Fruit fly (Drosophila melanogaster): Measurements from ENCODE around the gene CG13895.
A peak's percentile ranks its signal among the peaks of the same experiment; 100 is the strongest.

CG13895 gene

dm6 chr3L:751516-752125 is 43.6 kb upstream of the CG13895 start (continued):
- TF ChIP-seq CG6791 (GFP tag; IDR thresholded peaks at IDR 0.05; ENCODE audit: partially characterized antibody) (no peak), CG7372 (GFP tag; IDR thresholded peaks at IDR 0.05) (no peak), Doc3 (GFP tag; IDR thresholded peaks at IDR 0.05; ENCODE audit: partially characterized antibody) (no peak), PHDP (tag; optimal IDR thresholded peaks at IDR 0.05) (no peak), CG10654 (GFP tag; optimal IDR thresholded peaks at IDR 0.05) (no peak), Rx (GFP tag; IDR thresholded peaks at IDR 0.05) (peak; percentile 47; the same call in 1 of the 2 replicates), da (GFP tag; optimal IDR thresholded peaks at IDR 0.05) (no peak), Antp (GFP tag; optimal IDR thresholded peaks at IDR 0.05) (no peak), mam (GFP tag; optimal IDR thresholded peaks at IDR 0.05) (peak; percentile 13), CG6175 (GFP tag; IDR thresholded peaks at IDR 0.05) (peak; percentile 59; the same call in 1 of the 3 replicates), zen2 (GFP tag; IDR thresholded peaks at IDR 0.05; ENCODE audit: partially characterized antibody) (no peak), run (tag; optimal IDR thresholded peaks at IDR 0.05) (no peak), CG3163 (GFP tag; optimal IDR thresholded peaks at IDR 0.05) (no peak), Opbp (GFP tag; IDR thresholded peaks at IDR 0.05; ENCODE audit: partially characterized antibody) (no peak), phol (tag; optimal IDR thresholded peaks at IDR 0.05) (peak; percentile 26), fd64A (GFP tag; optimal IDR thresholded peaks at IDR 0.05) (no peak), CrebB (tag; optimal IDR thresholded peaks at IDR 0.05) (no peak), CG4424 (GFP tag; optimal IDR thresholded peaks at IDR 0.05) (no peak), CG30431 (GFP tag; optimal IDR thresholded peaks at IDR 0.05) (no peak), inv (GFP tag; IDR thresholded peaks at IDR 0.05; ENCODE audit: partially characterized antibody) (no peak), Scr (GFP tag; IDR thresholded peaks at IDR 0.05; ENCODE audit: partially characterized antibody) (no peak), wdn (GFP tag; IDR thresholded peaks at IDR 0.05) (peak; percentile 62; the same call in 1 of the 2 replicates), bcd (GFP tag; optimal IDR thresholded peaks at IDR 0.05) (peak; percentile 3), CG8765 (GFP tag; IDR thresholded peaks at IDR 0.05) (peak; percentile 22; the same call in 1 of the 2 replicates), Hsf (GFP tag; optimal IDR thresholded peaks at IDR 0.05) (no peak), CkIIα-i1 (GFP tag; IDR thresholded peaks at IDR 0.05) (no peak), gem (tag; optimal IDR thresholded peaks at IDR 0.05) (peak; percentile 44), CG10565 (GFP tag; optimal IDR thresholded peaks at IDR 0.05) (no peak), az2 (GFP tag; optimal IDR thresholded peaks at IDR 0.05) (no peak), CG3726 (GFP tag; IDR thresholded peaks at IDR 0.05) (0 out of 3 replicates have a peak, but pooled peaks have one; percentile 24), chinmo (GFP tag; IDR thresholded peaks at IDR 0.05; ENCODE audit: partially characterized antibody) (0 out of 4 replicates have a peak, but pooled peaks have one; percentile 48), CG14860 (GFP tag; IDR thresholded peaks at IDR 0.05; ENCODE audit: partially characterized antibody) (no peak), gsb (GFP tag; IDR thresholded peaks at IDR 0.05) (peak; percentile 43; the same call in 1 of the 2 replicates), sob (GFP tag; IDR thresholded peaks at IDR 0.05) (peak; percentile 66; the same call in 1 of the 2 replicates), Med (GFP tag) (peak; percentile 90), otp (GFP tag; IDR thresholded peaks at IDR 0.05) (peak; percentile 24; the same call in 1 of the 3 replicates), CG34422 (GFP tag; IDR thresholded peaks at IDR 0.05) (peak; percentile 61; the same call in 2 of the 3 replicates), Dp (GFP tag; optimal IDR thresholded peaks at IDR 0.05) (no peak), CG2129 (GFP tag; IDR thresholded peaks at IDR 0.05; ENCODE audit: partially characterized antibody) (no peak), crol (GFP tag; IDR thresholded peaks at IDR 0.05) (peak; percentile 85), nom (GFP tag; optimal IDR thresholded peaks at IDR 0.05) (peak; percentile 36), Dip2 (GFP tag; IDR thresholded peaks at IDR 0.05) (no peak), HLHmδ (GFP tag; optimal IDR thresholded peaks at IDR 0.05) (no peak), emc (GFP tag; optimal IDR thresholded peaks at IDR 0.05) (no peak), CG15696 (tag; optimal IDR thresholded peaks at IDR 0.05) (no peak), CG17568 (GFP tag; optimal IDR thresholded peaks at IDR 0.05) (no peak), Sin3A (optimal IDR thresholded peaks at IDR 0.05) (no peak), fd3F (GFP tag; optimal IDR thresholded peaks at IDR 0.05) (no peak), Hmr (GFP tag; optimal IDR thresholded peaks at IDR 0.05) (peak; percentile 42)

All from whole organism, embryonic.